Worm (Caenorhabditis elegans) whole organism, young adult: ENCODE data around the gene srw-13.

Experiments
- F33H1.4 ChIP-seq: fragments of 200-800 bp; sonication (Bioruptor generic); IDR thresholded peaks from 2 replicates; pipeline ENCODE4 v1.3.6; 2022; ENCODE audit warnings: missing genetic modification reagents, missing genetic modification characterization, missing compliant biosample characterization
- ama-1 ChIP-seq, 3 experiments: fragments of 150-350 bp in 1 of 3; sonication (generic microtip) in 2 of 3; optimal IDR thresholded peaks; 2 replicates each; lab custom pipeline; 2014 to 2018; ENCODE audit warnings: missing biosample characterization in 2 of 3, missing genetic modification characterization in 2 of 3, missing genetic modification reagents in 2 of 3
- bed-1 ChIP-seq: fragments of 200-800 bp; sonication (Bioruptor generic); IDR thresholded peaks from 2 replicates; pipeline ENCODE4 v1.3.6; 2022; ENCODE audit warnings: missing genetic modification reagents, missing genetic modification characterization, missing compliant biosample characterization
- ceh-79 ChIP-seq: sonication (generic microtip); optimal IDR thresholded peaks from 2 replicates; lab custom pipeline; 2017; ENCODE audit warnings: mild to moderate bottlenecking, missing genetic modification characterization, missing compliant biosample characterization
- gei-17 ChIP-seq: fragments of 200-800 bp; sonication (Bioruptor generic); optimal IDR thresholded peaks from 2 replicates; lab custom pipeline; 2018; ENCODE audit warnings: mild to moderate bottlenecking, missing genetic modification characterization, missing compliant biosample characterization
- lin-35 ChIP-seq, 3 experiments: fragments of 150-350 bp in 2 of 3; sonication (generic microtip) in 1 of 3; optimal IDR thresholded peaks; 2 replicates each; lab custom pipeline; 2014 to 2018; ENCODE audit warnings: missing biosample characterization in 3 of 3, missing genetic modification characterization in 3 of 3, missing genetic modification reagents in 3 of 3
- lin-40 ChIP-seq: sonication (generic microtip); optimal IDR thresholded peaks from 2 replicates; lab custom pipeline; 2016; ENCODE audit warnings: missing genetic modification characterization, mild to moderate bottlenecking, missing compliant biosample characterization, missing genotype, missing genetic modification reagents
- madf-6 ChIP-seq: fragments of 200-800 bp; sonication (Bioruptor generic); IDR thresholded peaks from 2 replicates; pipeline ENCODE4 v1.3.6; 2022; ENCODE audit warnings: missing genetic modification reagents, missing genetic modification characterization, missing compliant biosample characterization
- unc-62 ChIP-seq: fragments of 150-350 bp; optimal IDR thresholded peaks from 2 replicates; lab custom pipeline; 2014; ENCODE audit warnings: missing biosample characterization, missing genetic modification reagents, missing genetic modification characterization
- ztf-26 ChIP-seq: sonication (generic microtip); optimal IDR thresholded peaks from 2 replicates; lab custom pipeline; 2017; ENCODE audit warnings: missing genetic modification characterization, missing compliant biosample characterization

DNA sequence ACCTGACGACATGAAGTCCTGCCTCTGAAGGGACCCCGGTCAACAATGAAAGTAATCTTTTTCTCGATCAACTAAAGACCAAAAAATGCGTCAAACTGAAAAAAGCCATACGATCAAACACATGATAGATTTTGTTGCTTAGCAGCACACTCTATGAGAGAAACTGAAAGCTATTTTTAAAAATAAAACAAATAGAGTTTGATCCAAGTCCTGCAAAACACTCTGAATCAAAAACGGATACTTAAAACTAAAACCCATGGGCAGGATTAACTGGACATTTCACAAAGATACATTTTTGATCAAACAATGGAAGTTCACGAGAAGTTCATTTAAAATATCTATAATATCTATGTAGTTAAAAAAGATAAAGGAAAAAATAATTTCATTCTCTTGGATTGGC, 35.1 kb downstream of the srw-13 start, which contains the start of gene T10H4.13:
- TF ChIP-seq F33H1.4, result no peak
- no peak for TF ChIP-seq ama-1 (optimal IDR thresholded peaks at IDR 0.05; lab: Kevin White, UChicago)
- TF ChIP-seq ama-1 (GFP tag; optimal IDR thresholded peaks at IDR 0.05; lab: Kevin White, UChicago), result no peak
- TF ChIP-seq lin-40 (tag; lab: Kevin White, UChicago), result no peak
- TF ChIP-seq bed-1 (GFP tag; lab: Robert Waterston, UW), result no peak
- no peak for TF ChIP-seq lin-35 (GFP tag; optimal IDR thresholded peaks at IDR 0.05; lab: Kevin White, UChicago)
- no peak for TF ChIP-seq madf-6
- TF ChIP-seq unc-62 (GFP tag; lab: Kevin White, UChicago), result no peak
- TF ChIP-seq ceh-79 (tag; lab: Kevin White, UChicago), result no peak
- TF ChIP-seq gei-17 (GFP tag; lab: Kevin White, UChicago), result no peak
- no peak for TF ChIP-seq ztf-26 (tag; lab: Kevin White, UChicago)
